Worm (Caenorhabditis elegans) whole organism, mixed stage, embryonic: ENCODE measurements around the gene F08G12.1.
A peak's percentile ranks its signal among the peaks of the same experiment; 100 is the strongest.

Experiments
- M03D4.4 ChIP-seq: sonication (generic microtip); optimal IDR thresholded peaks from 2 replicates; lab custom pipeline; 2017; ENCODE audit warnings: mild to moderate bottlenecking, missing genetic modification characterization, missing compliant biosample characterization
- bed-3 ChIP-seq: fragments of 200-800 bp; sonication (Bioruptor generic); optimal IDR thresholded peaks from 3 replicates; lab custom pipeline; 2018; ENCODE audit warnings: mild to moderate bottlenecking, missing genetic modification characterization, moderate library complexity, missing compliant biosample characterization
- blmp-1 ChIP-seq: fragments of 150-350 bp; optimal IDR thresholded peaks from 2 replicates; lab custom pipeline; 2014; ENCODE audit warnings: missing biosample characterization, missing genetic modification characterization
- ceh-39 ChIP-seq: fragments of 150-350 bp; optimal IDR thresholded peaks from 2 replicates; lab custom pipeline; 2014; ENCODE audit warnings: missing biosample characterization, missing genetic modification characterization
- ceh-43 ChIP-seq: fragments of 200-800 bp; sonication (Bioruptor generic); optimal IDR thresholded peaks from 2 replicates; lab custom pipeline; 2018; ENCODE audit warnings: mild to moderate bottlenecking, missing genetic modification characterization, moderate library complexity, missing compliant biosample characterization
- ceh-83 ChIP-seq: fragments of 200-800 bp; sonication (Bioruptor generic); optimal IDR thresholded peaks from 2 replicates; lab custom pipeline; 2018; ENCODE audit warnings: mild to moderate bottlenecking, missing genetic modification characterization, missing compliant biosample characterization
- ces-1 ChIP-seq: fragments of 150-350 bp; optimal IDR thresholded peaks from 2 replicates; lab custom pipeline; 2014; ENCODE audit warnings: missing biosample characterization, missing genetic modification reagents, missing genetic modification characterization
- drap-1 ChIP-seq: fragments of 200-800 bp; sonication (Bioruptor generic); optimal IDR thresholded peaks from 3 replicates; lab custom pipeline; 2018; ENCODE audit warnings: mild to moderate bottlenecking, missing genetic modification characterization, missing compliant biosample characterization
- elt-1 ChIP-seq: sonication (generic microtip); optimal IDR thresholded peaks from 2 replicates; lab custom pipeline; 2017; ENCODE audit warnings: missing genetic modification characterization, mild to moderate bottlenecking, missing compliant biosample characterization, antibody characterized with exemption, moderate library complexity, borderline replicate concordance; ENCODE audit not compliant: insufficient read depth
- elt-3 ChIP-seq: fragments of 150-350 bp; optimal IDR thresholded peaks from 2 replicates; lab custom pipeline; 2014; ENCODE audit warnings: missing biosample characterization, missing genetic modification characterization
- ham-2 ChIP-seq: fragments of 200-800 bp; sonication (Bioruptor generic); optimal IDR thresholded peaks from 2 replicates; lab custom pipeline; 2018; ENCODE audit warnings: mild to moderate bottlenecking, missing genetic modification characterization, missing compliant biosample characterization
- hlh-1 ChIP-seq: fragments of 150-350 bp; optimal IDR thresholded peaks from 2 replicates; lab custom pipeline; 2014; ENCODE audit warnings: missing biosample characterization, missing genetic modification reagents, missing genetic modification characterization
- lin-13 ChIP-seq: fragments of 150-350 bp; optimal IDR thresholded peaks from 2 replicates; lab custom pipeline; 2014; ENCODE audit warnings: missing biosample characterization, missing genetic modification characterization
- lin-32 ChIP-seq: fragments of 200-800 bp; sonication (Bioruptor generic); optimal IDR thresholded peaks from 2 replicates; lab custom pipeline; 2018; ENCODE audit warnings: mild to moderate bottlenecking, missing genetic modification characterization, missing compliant biosample characterization
- lsy-2 ChIP-seq: fragments of 150-350 bp; optimal IDR thresholded peaks from 2 replicates; lab custom pipeline; 2014; ENCODE audit warnings: missing biosample characterization, missing genetic modification characterization
- mab-5 ChIP-seq: fragments of 150-350 bp; optimal IDR thresholded peaks from 2 replicates; lab custom pipeline; 2014; ENCODE audit warnings: missing biosample characterization, missing genetic modification characterization
- mep-1 ChIP-seq: fragments of 150-350 bp; optimal IDR thresholded peaks from 2 replicates; lab custom pipeline; 2017; ENCODE audit warnings: missing biosample characterization, missing genetic modification reagents, missing genetic modification characterization, inconsistent platforms
- mls-2 ChIP-seq: sonication (generic microtip); optimal IDR thresholded peaks from 2 replicates; lab custom pipeline; 2016; ENCODE audit warnings: mild to moderate bottlenecking, missing genetic modification characterization, moderate library complexity, missing compliant biosample characterization
- nhr-12 ChIP-seq: fragments of 150-350 bp; optimal IDR thresholded peaks from 2 replicates; lab custom pipeline; 2014; ENCODE audit warnings: missing biosample characterization, missing genetic modification characterization
- nhr-2 ChIP-seq: fragments of 150-350 bp; optimal IDR thresholded peaks from 2 replicates; lab custom pipeline; 2014; ENCODE audit warnings: missing biosample characterization, missing genetic modification characterization
- nhr-237 ChIP-seq: fragments of 150-350 bp; optimal IDR thresholded peaks from 2 replicates; lab custom pipeline; 2014; ENCODE audit warnings: missing biosample characterization, missing genetic modification characterization
- nhr-28 ChIP-seq: fragments of 150-350 bp; optimal IDR thresholded peaks from 2 replicates; lab custom pipeline; 2014; ENCODE audit warnings: missing biosample characterization, missing genetic modification characterization
- sem-2 ChIP-seq: fragments of 200-800 bp; sonication (Bioruptor generic); optimal IDR thresholded peaks from 2 replicates; lab custom pipeline; 2018; ENCODE audit warnings: mild to moderate bottlenecking, missing genetic modification characterization, missing compliant biosample characterization
- snpc-4 ChIP-seq: fragments of 150-350 bp; optimal IDR thresholded peaks from 2 replicates; lab custom pipeline; 2014; ENCODE audit warnings: missing biosample characterization, missing genetic modification characterization
- tbx-8 ChIP-seq: fragments of 200-800 bp; sonication (Bioruptor generic); optimal IDR thresholded peaks from 2 replicates; lab custom pipeline; 2018; ENCODE audit warnings: mild to moderate bottlenecking, missing genetic modification characterization, moderate library complexity, missing compliant biosample characterization
- unc-120 ChIP-seq: sonication (generic microtip); optimal IDR thresholded peaks from 2 replicates; lab custom pipeline; 2017; ENCODE audit warnings: missing genetic modification characterization, missing compliant biosample characterization; ENCODE audit not compliant: poor library complexity, severe bottlenecking
- unc-39 ChIP-seq: fragments of 150-350 bp; optimal IDR thresholded peaks from 2 replicates; lab custom pipeline; 2014; ENCODE audit warnings: missing biosample characterization, missing genetic modification characterization
- unc-62 ChIP-seq: fragments of 150-350 bp; optimal IDR thresholded peaks from 2 replicates; lab custom pipeline; 2014; ENCODE audit warnings: missing biosample characterization, missing genetic modification reagents, missing genetic modification characterization
- zip-8 ChIP-seq: fragments of 150-350 bp; optimal IDR thresholded peaks from 2 replicates; lab custom pipeline; 2014; ENCODE audit warnings: missing biosample characterization, missing genetic modification characterization
- ztf-11 ChIP-seq: fragments of 150-350 bp; optimal IDR thresholded peaks from 2 replicates; lab custom pipeline; 2014; ENCODE audit warnings: missing biosample characterization, missing genetic modification characterization

Gene F08G12.1

DNA sequence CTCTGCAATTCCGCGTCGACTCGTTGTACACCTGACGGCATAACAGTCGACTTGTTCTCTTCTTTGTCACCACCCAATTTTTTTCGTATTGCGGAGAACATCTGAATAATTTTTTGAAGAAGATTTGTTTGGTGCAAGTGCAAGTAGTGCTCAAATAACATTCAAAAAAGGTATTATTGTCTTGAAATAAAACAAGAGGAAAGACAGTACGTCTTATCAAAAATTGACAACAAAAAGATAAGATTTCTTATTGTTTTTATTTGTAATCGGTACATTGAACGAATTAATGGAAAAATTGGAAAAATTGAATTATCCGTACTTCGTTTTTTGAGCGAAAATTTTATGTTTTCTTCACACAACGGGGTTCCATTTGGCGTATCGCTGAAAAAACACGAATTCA is at the start of gene F08G12.1:
TSS of gene F08G12.1 (minus strand) at position 101 of the 400 bp plus-strand sequence.
- TF ChIP-seq blmp-1 (tag; lab: Kevin White, UChicago) (no peak), unc-120 (tag; lab: Kevin White, UChicago) (no peak), nhr-237 (tag; lab: Kevin White, UChicago) (no peak), ceh-39 (no peak), tbx-8 (GFP tag; lab: Kevin White, UChicago) (no peak), nhr-12 (tag; lab: Kevin White, UChicago) (no peak)
- TF ChIP-seq, all 35 proteins: peak for 0

DNA sequence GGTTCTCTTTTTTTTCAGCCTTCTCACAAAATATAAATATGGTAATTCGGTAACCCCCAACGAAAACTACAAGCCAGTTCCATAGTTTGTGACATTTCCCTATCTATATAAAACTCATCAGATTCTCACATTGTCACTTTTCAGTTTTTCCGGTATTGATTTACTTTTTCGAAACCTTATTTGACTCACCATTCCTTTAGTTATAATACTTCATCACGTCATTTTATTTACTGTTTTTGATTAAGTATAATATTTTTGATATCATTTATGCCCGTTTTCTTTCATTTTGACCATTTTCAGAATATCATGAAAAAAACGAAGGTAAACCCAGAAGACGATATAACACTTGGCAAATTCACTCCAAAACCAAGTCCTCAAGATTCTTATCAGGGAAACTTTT is 46.2 kb upstream of the F08G12.1 start, which contains the start of gene pgp-3:
TSS of gene pgp-3 (plus strand) at position 301 of the 400 bp plus-strand sequence.
- TF ChIP-seq ham-2: no peak
- TF ChIP-seq tbx-8 (GFP tag; lab: Kevin White, UChicago): no peak

DNA sequence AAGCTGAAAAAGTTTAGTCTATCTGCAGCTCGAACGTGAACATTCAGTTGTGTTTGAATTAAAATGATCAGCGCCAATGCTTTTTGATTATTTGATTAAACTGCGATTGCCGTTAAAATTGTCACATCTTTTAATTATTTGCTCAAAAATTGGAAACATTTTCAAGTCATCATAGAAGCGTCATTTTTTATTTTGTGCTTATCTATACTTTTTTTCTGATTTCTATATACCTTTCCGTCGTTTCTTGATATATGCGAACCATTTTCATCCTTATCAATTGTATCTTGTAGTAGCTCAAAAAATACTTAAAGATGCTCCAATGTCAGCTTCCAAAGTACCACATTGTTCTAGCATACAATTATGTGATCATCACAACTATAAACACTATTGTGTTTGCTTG is 45.6 kb upstream of the F08G12.1 start:
- no peak for TF ChIP-seq hlh-1
- no peak for TF ChIP-seq ceh-43 (GFP tag; lab: Kevin White, UChicago)
- TF ChIP-seq ceh-83: no peak
- no peak for TF ChIP-seq elt-1
- no peak for TF ChIP-seq nhr-28 (tag; lab: Kevin White, UChicago)
- TF ChIP-seq tbx-8 (GFP tag; lab: Kevin White, UChicago): no peak
- TF ChIP-seq nhr-12 (tag; lab: Kevin White, UChicago): no peak

DNA sequence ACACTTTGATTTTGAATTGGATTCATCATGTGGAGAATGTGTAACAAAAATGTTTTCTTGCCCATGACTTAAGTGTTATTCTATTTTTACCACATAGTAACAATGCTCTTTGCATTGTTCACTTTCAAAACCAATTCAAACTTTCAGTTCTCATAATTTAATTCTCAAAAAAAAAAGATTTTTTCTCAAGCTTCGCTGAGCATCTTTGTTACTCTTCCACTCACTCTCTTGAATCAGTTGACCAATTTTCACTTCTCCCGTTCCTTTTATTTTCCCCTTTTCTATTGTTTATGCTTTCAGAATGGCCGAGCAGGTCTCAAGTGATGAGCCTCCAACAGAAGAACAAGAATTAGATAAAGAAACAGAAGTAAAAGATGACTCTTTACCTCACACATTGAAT is 40.5 kb upstream of the F08G12.1 start, which contains the start of gene oct-2:
TSS of gene oct-2 (plus strand) at position 301 of the 400 bp plus-strand sequence.
- no peak for TF ChIP-seq mab-5 (tag; lab: Kevin White, UChicago)
- no peak for TF ChIP-seq nhr-237 (tag; lab: Kevin White, UChicago)
- TF ChIP-seq snpc-4 (tag; lab: Kevin White, UChicago): no peak
- TF ChIP-seq unc-62 (GFP tag; lab: Kevin White, UChicago): no peak
- TF ChIP-seq lsy-2 (tag; lab: Kevin White, UChicago): no peak
- no peak for TF ChIP-seq drap-1 (GFP tag; lab: Kevin White, UChicago)
- TF ChIP-seq mls-2 (tag; lab: Kevin White, UChicago): no peak
- TF ChIP-seq mep-1 (tag; lab: Kevin White, UChicago): no peak

DNA sequence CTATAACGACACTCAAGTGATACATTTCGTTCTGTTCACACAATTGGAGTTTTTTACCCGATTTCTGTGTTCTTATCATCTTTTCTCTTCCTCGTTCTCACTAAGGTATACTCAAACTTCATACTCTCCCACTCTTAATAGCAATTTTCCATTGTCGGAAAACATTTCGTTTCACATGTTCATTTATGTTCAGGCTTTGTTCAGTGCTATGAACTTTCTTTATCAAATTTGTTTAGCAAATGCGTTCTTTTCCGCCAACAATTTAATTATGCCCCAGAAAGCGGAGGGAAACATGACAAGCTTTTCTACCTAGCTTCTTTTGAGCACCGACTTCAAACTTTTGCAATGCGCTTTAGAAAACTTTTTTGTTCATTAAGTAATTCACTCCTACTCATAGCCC is 39.8 kb upstream of the F08G12.1 start:
- TF ChIP-seq zip-8 (no peak), unc-120 (tag; lab: Kevin White, UChicago) (no peak), nhr-2 (tag; lab: Kevin White, UChicago) (no peak), elt-3 (tag; lab: Kevin White, UChicago) (no peak), bed-3 (GFP tag; lab: Kevin White, UChicago) (no peak), M03D4.4 (no peak), ceh-83 (no peak), ztf-11 (tag; lab: Kevin White, UChicago) (no peak), ces-1 (GFP tag; lab: Kevin White, UChicago) (peak; percentile 89)

DNA sequence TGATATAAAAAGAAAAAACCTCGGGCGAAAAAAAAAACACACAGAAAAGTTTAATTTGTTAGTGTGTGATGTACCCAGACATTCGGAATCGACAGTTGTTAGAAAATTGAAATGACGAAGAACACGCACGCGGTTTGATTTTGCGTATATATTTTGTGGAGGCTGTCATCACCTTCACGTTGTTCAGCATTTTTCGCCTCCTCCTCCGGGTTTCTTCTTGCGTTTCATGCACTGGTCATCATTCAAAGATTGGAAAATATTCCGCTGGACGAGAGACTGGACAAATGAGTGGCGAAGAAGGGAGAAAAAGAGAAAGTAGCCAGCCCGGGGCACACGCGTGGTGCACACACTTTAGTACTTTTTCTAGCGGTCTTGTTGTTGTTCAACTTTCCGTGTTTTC is 39.2 kb upstream of the F08G12.1 start:
- TF ChIP-seq snpc-4 (tag; lab: Kevin White, UChicago) (no peak), unc-62 (GFP tag; lab: Kevin White, UChicago) (peak; percentile 21), hlh-1 (peak; percentile 61)
- TF ChIP-seq, all 35 proteins: peak for 2

DNA sequence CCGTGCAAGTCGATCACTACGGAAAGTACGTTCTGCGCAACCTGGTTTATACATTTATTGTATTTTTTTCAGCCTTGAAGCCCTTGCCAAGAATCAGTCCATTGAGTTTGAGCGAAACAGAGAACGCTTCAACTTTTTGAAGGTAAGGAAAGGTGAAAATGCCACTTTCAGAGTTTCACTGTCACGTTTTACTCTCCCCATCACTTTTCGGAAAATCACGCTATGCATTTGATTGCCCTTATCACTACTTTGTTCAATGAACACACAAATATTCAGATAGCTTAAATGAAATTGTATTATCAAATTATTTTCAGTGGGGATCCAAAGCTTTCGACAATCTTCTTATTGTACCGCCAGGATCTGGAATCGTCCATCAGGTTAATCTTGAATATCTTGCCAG is 34.8 kb upstream of the F08G12.1 start:
- TF ChIP-seq lin-32 (GFP tag; lab: Kevin White, UChicago): no peak
- no peak for TF ChIP-seq nhr-12 (tag; lab: Kevin White, UChicago)
- TF ChIP-seq tbx-8 (GFP tag; lab: Kevin White, UChicago): no peak
- no peak for TF ChIP-seq mab-5 (tag; lab: Kevin White, UChicago)
- TF ChIP-seq lin-13: no peak
- TF ChIP-seq drap-1 (GFP tag; lab: Kevin White, UChicago): no peak
- TF ChIP-seq ceh-39: no peak
- no peak for TF ChIP-seq bed-3 (GFP tag; lab: Kevin White, UChicago)
- TF ChIP-seq ceh-43 (GFP tag; lab: Kevin White, UChicago): no peak
- no peak for TF ChIP-seq sem-2 (GFP tag; lab: Kevin White, UChicago)
- TF ChIP-seq unc-39 (tag; lab: Kevin White, UChicago): no peak
- TF ChIP-seq hlh-1: no peak
- TF ChIP-seq ham-2: no peak
- TF ChIP-seq zip-8: no peak
